Fruit fly (Drosophila melanogaster) whole organism, larva: ENCODE measurements around the gene Tango9.

ENCODE experiments used
- noc ChIP-seq: fragments of 200-800 bp; sonication (Bioruptor generic); optimal IDR thresholded peaks from 3 replicates; lab custom pipeline; 2019; ENCODE audit warnings: missing biosample characterization, mild to moderate bottlenecking, missing genetic modification characterization, moderate library complexity

The Tango9 gene

DNA sequence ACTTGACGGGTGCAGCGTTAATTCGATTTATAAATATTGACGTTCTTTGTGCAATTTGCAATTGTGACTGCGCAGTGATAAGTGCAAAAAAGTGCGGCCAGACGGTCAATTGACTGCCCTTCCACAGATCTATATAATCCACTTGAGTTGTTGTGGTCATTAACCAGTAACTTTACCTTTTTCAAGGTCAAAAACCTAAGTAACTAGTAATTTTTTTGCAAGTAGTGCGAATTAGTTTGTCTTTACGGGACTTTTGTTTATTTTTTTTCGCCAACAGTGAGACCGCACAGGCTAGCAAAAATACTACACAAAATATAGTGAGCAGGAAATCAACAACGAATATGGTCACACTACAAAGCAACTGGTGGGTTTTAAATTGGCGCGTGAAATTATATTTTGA lies at the start of gene Tango9:
TSS of gene Tango9 (minus strand) at position 280 of the 400 bp plus-strand sequence.
- TF ChIP-seq noc (tag; lab: Kevin White, UChicago), result no peak

DNA sequence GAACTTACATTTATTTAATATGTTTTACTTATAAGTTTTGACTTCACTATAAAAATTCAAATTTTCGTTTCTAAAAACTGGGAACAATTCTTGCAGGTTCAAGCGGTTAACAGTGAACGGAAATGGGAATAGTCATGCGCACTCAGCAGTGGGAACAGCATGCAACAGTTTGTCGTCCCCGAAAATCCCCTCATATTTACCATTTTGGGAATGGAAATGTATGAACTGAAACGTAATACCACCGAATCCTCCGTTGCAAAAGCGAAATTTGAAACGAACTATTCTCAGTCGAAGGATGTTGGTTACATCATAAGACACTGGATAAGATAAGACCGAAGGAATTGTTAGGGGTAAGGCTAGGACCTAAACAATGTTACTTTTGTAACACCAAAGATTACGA lies 46.3 kb upstream of the Tango9 start:
- TF ChIP-seq noc (tag; lab: Kevin White, UChicago), result no peak

DNA sequence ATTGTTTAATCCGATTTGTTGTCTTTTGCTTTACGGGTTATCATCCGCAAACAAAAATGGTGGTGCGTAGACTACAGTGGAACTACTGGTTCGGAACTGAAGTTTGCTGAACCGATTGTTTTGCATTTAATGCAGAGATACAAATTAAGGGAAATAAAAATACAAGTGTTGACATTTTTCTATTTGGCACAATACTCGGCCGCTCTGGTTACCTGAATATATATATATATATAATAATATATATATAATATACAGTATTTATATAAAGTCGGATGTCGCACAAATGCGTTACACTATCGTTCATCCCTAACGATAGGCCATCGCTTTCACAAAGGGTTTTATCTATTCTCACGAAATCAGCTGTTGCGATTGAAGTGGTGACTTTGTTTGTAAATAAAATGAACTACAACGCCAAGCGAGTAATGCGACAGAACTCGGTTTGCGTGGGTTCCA lies 42.1 kb upstream of the Tango9 start, which contains the start of the genes DCAF12 and Spt3:
TSS of gene DCAF12 (minus strand) at position 204 of the 453 bp plus-strand sequence.
TSS of gene Spt3 (plus strand) at position 329 of the 453 bp plus-strand sequence.
- no peak for TF ChIP-seq noc (tag; lab: Kevin White, UChicago)

DNA sequence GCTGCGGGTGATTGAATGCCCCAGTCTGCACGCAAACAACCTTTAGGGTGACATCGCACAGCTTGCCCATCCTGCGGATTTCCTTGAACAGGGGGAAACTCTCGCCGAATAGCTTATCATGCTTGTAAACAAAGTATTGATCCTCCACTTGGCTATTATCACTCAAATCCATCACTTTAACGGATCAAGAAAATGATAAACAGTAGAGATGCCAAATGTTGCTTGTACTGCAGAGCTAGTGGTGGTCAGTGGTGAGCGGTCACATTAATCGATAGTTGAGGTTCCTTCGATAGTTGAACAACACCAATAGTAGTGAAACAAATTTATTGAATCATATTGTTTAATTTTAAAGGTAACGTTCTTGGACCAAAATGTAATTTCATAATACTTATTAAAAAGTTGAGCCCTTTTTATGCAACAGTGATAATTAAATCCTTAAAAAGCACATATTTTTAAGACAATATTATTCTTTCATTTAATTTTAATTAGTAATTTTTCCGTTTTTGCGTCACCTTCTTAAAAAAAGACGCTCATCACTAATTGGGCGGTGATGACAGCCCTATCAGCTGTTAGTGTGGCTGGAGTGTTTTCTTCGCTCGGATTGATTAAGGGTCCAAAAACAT lies 35.6 kb upstream of the Tango9 start, which contains the start of the genes KLHL18 and GCC185:
TSS of gene KLHL18 (minus strand) at position 233 of the 623 bp plus-strand sequence.
TSS of gene GCC185 (plus strand) at position 571 of the 623 bp plus-strand sequence.
- TF ChIP-seq noc (tag; lab: Kevin White, UChicago), result peak; percentile 83

DNA sequence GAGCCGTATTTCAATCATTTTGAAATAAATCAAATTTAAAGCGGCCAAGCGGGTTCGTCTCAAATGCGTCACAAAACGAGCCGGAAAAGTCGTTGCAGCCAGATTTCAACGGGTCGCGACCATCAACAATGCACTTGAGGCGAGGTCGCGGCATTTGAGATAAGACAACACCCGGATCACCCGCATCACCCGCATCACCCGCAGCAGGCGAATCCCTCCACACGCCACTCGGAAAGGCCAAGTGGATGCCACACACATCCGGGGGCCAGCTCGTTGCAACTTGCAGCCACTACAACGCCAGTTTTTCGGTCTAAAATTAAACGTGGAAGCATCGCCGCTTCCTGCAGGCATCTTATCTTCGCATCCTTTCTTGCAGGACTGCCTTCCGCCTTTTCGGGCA lies 31.7 kb upstream of the Tango9 start:
- no peak for TF ChIP-seq noc (tag; lab: Kevin White, UChicago)

DNA sequence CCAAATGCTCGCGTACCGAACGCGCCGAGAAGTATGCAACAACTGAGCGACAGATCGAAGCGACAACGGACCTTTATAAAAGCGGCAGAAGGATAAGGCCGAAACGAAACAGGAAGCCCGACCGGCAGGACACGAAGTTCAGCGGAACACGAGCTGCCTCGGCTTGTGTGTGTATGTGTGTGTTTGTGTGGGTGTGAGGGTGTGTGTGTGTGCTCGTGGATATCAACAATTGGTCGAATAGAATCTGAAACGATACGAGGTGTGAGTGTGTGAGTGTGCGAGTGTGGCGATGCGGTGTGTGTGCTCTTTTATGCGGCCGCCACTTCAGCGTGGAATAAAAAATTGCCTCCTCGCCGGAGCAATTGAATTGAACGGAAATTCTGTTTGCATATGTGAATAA lies 30.7 kb upstream of the Tango9 start, which contains the start of gene Tk:
TSS of gene Tk (minus strand) at position 57 of the 400 bp plus-strand sequence.
- TF ChIP-seq noc (tag; lab: Kevin White, UChicago), result no peak

DNA sequence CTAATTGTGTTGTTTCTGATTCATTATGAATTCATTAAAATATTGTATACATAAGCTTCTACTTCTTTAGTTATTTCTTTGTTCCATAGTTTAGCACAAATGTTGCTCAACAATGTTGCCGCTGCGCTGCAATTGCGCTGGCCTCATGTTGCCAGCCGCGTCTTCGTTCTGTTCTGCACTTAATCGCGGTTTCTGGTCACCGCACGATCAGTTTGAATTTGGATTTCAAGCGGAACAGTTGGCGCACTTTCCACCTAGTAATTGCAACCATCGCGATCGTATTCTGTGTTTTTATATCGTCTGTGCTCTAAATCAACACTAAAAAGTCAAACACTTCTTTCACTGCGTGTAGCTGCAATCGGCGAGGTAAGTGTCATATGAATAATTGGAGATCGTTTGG lies 24.4 kb upstream of the Tango9 start, which contains the start of gene Ect3:
TSS of gene Ect3 (plus strand) at position 205 of the 400 bp plus-strand sequence.
- no peak for TF ChIP-seq noc (tag; lab: Kevin White, UChicago)

DNA sequence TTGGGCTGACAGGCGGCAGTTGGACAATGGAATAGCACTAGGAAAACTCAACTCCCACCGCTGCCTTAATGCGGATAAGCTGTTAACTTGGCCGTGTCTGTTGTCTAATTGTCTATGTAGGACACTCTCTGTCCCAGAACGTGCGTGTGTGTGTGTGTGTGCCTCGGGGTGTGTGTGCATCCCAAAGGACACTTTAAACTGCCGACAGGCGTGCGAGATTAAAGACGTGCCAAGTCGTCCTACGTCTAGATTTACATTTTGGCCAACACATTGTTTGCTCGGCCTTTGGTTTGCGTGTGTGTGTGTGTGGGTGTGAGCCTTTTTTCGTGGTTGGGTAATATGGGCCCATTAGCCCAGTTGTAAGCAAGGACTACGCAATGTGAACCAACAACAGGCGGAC lies 23.4 kb upstream of the Tango9 start:
- TF ChIP-seq noc (tag; lab: Kevin White, UChicago), result no peak

dm6 chr3R:11992934-11993670 lies 18.4 kb upstream of the Tango9 start, which contains the start of gene mfas:
Gene mfas (minus strand): TSS chr3R:11993315.
- no peak for TF ChIP-seq noc (tag; lab: Kevin White, UChicago)

DNA sequence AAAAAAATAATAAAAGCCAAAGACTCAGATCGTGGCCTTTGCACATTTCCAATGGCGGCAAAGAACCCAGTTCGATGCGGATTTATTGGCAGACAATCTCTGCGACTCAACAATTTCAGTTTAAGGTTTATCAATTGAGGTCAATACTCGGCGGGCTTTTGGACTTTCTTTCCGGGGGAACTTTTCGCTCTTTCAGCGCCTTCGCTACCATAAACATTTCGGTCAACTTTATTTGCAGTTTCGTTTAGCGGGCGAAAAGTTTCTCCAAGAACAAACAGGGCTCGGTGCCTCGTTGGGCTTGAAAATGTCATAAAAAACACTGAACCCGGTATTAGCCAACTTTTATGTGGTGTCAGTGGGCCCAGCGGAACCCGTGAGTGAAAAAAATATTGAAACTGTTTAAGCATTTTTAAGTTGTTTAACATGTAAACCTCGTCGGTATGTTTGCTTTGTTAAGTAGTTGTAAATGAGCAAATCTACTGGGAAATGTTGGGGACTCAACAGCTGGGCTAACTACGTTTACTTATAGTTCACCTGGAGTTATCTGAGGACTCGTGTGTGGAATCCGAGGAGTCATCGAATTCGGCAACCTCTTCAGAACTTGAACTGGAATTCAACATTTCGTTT lies 16.9 kb upstream of the Tango9 start:
- TF ChIP-seq noc (tag; lab: Kevin White, UChicago), result no peak

DNA sequence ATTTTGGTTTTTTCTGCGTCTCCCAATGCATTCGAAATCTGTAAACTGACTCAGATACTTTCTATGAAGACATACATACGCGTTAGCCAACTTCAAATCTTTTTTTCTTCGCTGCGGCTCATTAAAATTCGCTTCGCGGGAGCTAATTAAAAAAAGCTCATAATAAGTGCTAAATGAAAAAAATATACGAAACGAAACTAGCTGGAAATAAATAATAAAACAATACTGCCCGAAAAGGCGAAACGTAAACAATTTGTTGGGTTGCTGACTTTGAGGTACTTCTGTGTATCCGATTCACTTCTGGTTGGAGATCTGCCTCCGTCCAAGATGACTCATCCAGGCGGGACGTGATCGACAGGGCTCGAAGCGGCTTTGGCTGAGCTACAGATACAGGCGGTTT lies 15.3 kb upstream of the Tango9 start:
- TF ChIP-seq noc (tag; lab: Kevin White, UChicago), result no peak

- no peak for TF ChIP-seq noc (tag; lab: Kevin White, UChicago)
Observed at dm6 chr3R:11989206-11989605, 14.5 kb upstream of the Tango9 start.

- no peak for TF ChIP-seq noc (tag; lab: Kevin White, UChicago)
Observed at dm6 chr3R:11984862-11985261, 10.2 kb upstream of the Tango9 start.

DNA sequence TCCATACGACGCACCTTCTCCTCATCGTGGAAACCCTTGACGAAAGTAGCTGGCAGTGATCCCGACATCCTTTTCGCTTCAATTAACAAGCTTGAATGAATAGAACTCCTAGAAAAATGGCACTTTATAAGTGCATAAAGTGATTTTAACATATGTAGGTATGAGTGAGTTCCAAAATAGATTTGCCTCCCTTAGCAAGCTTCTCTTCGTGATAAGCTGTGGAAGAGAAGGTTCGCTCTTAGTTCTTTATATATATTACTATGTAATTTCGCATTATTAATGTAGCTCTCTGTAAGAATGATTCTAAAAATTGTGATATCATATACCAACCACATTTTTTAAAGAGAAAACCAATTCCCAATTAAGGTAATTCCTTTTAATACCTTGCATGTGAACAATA lies 9.7 kb upstream of the Tango9 start, which contains the start of gene CG3397:
TSS of gene CG3397 (minus strand) at position 101 of the 400 bp plus-strand sequence.
- TF ChIP-seq noc (tag; lab: Kevin White, UChicago), result no peak

dm6 chr3R:11982547-11982946 lies 7.8 kb upstream of the Tango9 start:
- no peak for TF ChIP-seq noc (tag; lab: Kevin White, UChicago)

dm6 chr3R:11981962-11982361 lies 7.3 kb upstream of the Tango9 start, which contains the start of gene CG12224:
Gene CG12224 (minus strand): TSS chr3R:11982062.
- TF ChIP-seq noc (tag; lab: Kevin White, UChicago), result no peak
